Worm (Caenorhabditis elegans) whole organism, mixed stage, embryonic: Measurements from ENCODE around the gene ZK1248.5.

Source experiments
- lin-13 ChIP-seq: fragments of 150-350 bp; optimal IDR thresholded peaks from 2 replicates; lab custom pipeline; 2014; ENCODE audit warnings: missing biosample characterization, missing genetic modification characterization
- mep-1 ChIP-seq: fragments of 150-350 bp; optimal IDR thresholded peaks from 2 replicates; lab custom pipeline; 2017; ENCODE audit warnings: missing biosample characterization, missing genetic modification reagents, missing genetic modification characterization, inconsistent platforms
- nhr-76 ChIP-seq: sonication (generic microtip); optimal IDR thresholded peaks from 2 replicates; lab custom pipeline; 2017; ENCODE audit warnings: missing biosample characterization, missing genetic modification characterization
- unc-39 ChIP-seq: fragments of 150-350 bp; optimal IDR thresholded peaks from 2 replicates; lab custom pipeline; 2014; ENCODE audit warnings: missing biosample characterization, missing genetic modification characterization
- unc-62 ChIP-seq: fragments of 150-350 bp; optimal IDR thresholded peaks from 2 replicates; lab custom pipeline; 2014; ENCODE audit warnings: missing biosample characterization, missing genetic modification reagents, missing genetic modification characterization

- TF ChIP-seq mep-1 (no peak), unc-62 (GFP tag; lab: Kevin White, UChicago) (no peak), unc-39 (no peak), lin-13 (tag; lab: Kevin White, UChicago) (no peak), nhr-76 (tag; lab: Kevin White, UChicago) (no peak)
These were observed 45.0 kb upstream of the ZK1248.5 start, which contains the start of gene ifb-1 for ce11 chrII:5765318-5765717.
